Fruit fly (Drosophila melanogaster) whole organism, embryonic: ENCODE measurements around the gene CG33120.

ENCODE experiments used
- CG10654 ChIP-seq: fragments of 200-800 bp; sonication (Bioruptor generic); optimal IDR thresholded peaks from 2 replicates; lab custom pipeline; 2016; ENCODE audit warnings: missing biosample characterization, missing genetic modification characterization
- CG12071 ChIP-seq: fragments of 200-800 bp; sonication (Bioruptor generic); optimal IDR thresholded peaks from 3 replicates; lab custom pipeline; 2018; ENCODE audit warnings: missing biosample characterization, mild to moderate bottlenecking, missing genetic modification characterization
- CG12659 ChIP-seq: fragments of 200-800 bp; sonication (Bioruptor generic); optimal IDR thresholded peaks from 3 replicates; lab custom pipeline; 2017; ENCODE audit warnings: mild to moderate bottlenecking, missing biosample characterization, missing genetic modification reagents, missing genetic modification characterization
- CG13123 ChIP-seq: fragments of 200-800 bp; sonication (Bioruptor generic); optimal IDR thresholded peaks from 2 replicates; lab custom pipeline; 2016; ENCODE audit warnings: missing biosample characterization, missing genetic modification characterization
- CG13775 ChIP-seq: fragments of 200-800 bp; sonication (Bioruptor generic); optimal IDR thresholded peaks from 3 replicates; lab custom pipeline; 2017; ENCODE audit warnings: missing biosample characterization, mild to moderate bottlenecking, missing genetic modification characterization
- CG14014 ChIP-seq: fragments of 200-800 bp; sonication (Bioruptor generic); IDR thresholded peaks from 2 replicates; pipeline ENCODE4 v1.3.6; 2022; ENCODE audit warnings: missing biosample characterization, missing genetic modification characterization
- CG14050 ChIP-seq: fragments of 200-800 bp; sonication (Bioruptor generic); IDR thresholded peaks from 3 replicates; pipeline ENCODE4 v1.3.6; 2022; ENCODE audit warnings: missing biosample characterization, missing genetic modification characterization
- CG1529 ChIP-seq: fragments of 200-800 bp; sonication (Bioruptor generic); optimal IDR thresholded peaks from 3 replicates; lab custom pipeline; 2018; ENCODE audit warnings: missing biosample characterization, missing genetic modification characterization
- CG1603 ChIP-seq: fragments of 200-800 bp; sonication (Bioruptor generic); optimal IDR thresholded peaks from 2 replicates; lab custom pipeline; 2019; ENCODE audit warnings: missing biosample characterization, mild to moderate bottlenecking, missing genetic modification characterization, moderate library complexity
- CG16863 ChIP-seq: fragments of 200-800 bp; sonication (Bioruptor generic); optimal IDR thresholded peaks from 3 replicates; lab custom pipeline; 2016; ENCODE audit warnings: missing biosample characterization, missing genetic modification characterization
- CG17568 ChIP-seq: fragments of 200-800 bp; sonication (Bioruptor generic); optimal IDR thresholded peaks from 2 replicates; lab custom pipeline; 2018; ENCODE audit warnings: missing biosample characterization, mild to moderate bottlenecking, missing genetic modification characterization, moderate library complexity
- CG18619 ChIP-seq: fragments of 200-800 bp; sonication (Bioruptor generic); optimal IDR thresholded peaks from 3 replicates; lab custom pipeline; 2017; ENCODE audit warnings: missing biosample characterization, mild to moderate bottlenecking, missing genetic modification characterization
- CG30020 ChIP-seq: fragments of 200-800 bp; optimal IDR thresholded peaks from 2 replicates; lab custom pipeline; 2019; ENCODE audit warnings: missing biosample characterization, mild to moderate bottlenecking, missing genetic modification characterization, moderate library complexity
- CG3838 ChIP-seq: fragments of 200-800 bp; sonication (Bioruptor generic); optimal IDR thresholded peaks from 3 replicates; lab custom pipeline; 2016; ENCODE audit warnings: missing biosample characterization, missing genetic modification characterization
- CG4424 ChIP-seq: fragments of 200-800 bp; sonication (Bioruptor generic); optimal IDR thresholded peaks from 3 replicates; lab custom pipeline; 2016; ENCODE audit warnings: missing biosample characterization, missing genetic modification characterization
- CG5953 ChIP-seq: fragments of 200-800 bp; sonication (Bioruptor generic); IDR thresholded peaks from 2 replicates; pipeline ENCODE4 v1.3.6; 2022; ENCODE audit warnings: missing biosample characterization, missing genetic modification characterization
- CG6175 ChIP-seq: fragments of 200-800 bp; sonication (Bioruptor generic); IDR thresholded peaks from 3 replicates; pipeline ENCODE4 v1.3.6; 2022; ENCODE audit warnings: missing biosample characterization, missing genetic modification characterization
- CG6813 ChIP-seq: fragments of 200-800 bp; sonication (Bioruptor generic); optimal IDR thresholded peaks from 2 replicates; lab custom pipeline; 2017; ENCODE audit warnings: missing biosample characterization, missing genetic modification characterization, mild to moderate bottlenecking, moderate library complexity, missing genetic modification reagents
- CG8281 ChIP-seq: fragments of 200-800 bp; sonication (Bioruptor generic); optimal IDR thresholded peaks from 2 replicates; lab custom pipeline; 2018; ENCODE audit warnings: missing biosample characterization, mild to moderate bottlenecking, missing genetic modification characterization, moderate library complexity
- CkIIα-i1 ChIP-seq: fragments of 200-800 bp; sonication (Bioruptor generic); IDR thresholded peaks from 2 replicates; pipeline ENCODE4 v1.3.6; 2022; ENCODE audit warnings: missing biosample characterization, missing genetic modification characterization
- HHEX ChIP-seq: fragments of 200-800 bp; sonication (Bioruptor generic); optimal IDR thresholded peaks from 3 replicates; lab custom pipeline; 2017; ENCODE audit warnings: missing biosample characterization, mild to moderate bottlenecking, missing genetic modification characterization, missing genetic modification reagents
- HLHmδ ChIP-seq: fragments of 200-800 bp; sonication (Bioruptor generic); optimal IDR thresholded peaks from 2 replicates; lab custom pipeline; 2018; ENCODE audit warnings: missing biosample characterization, mild to moderate bottlenecking, missing genetic modification characterization, moderate library complexity
- Hand ChIP-seq: fragments of 200-800 bp; sonication (Bioruptor generic); optimal IDR thresholded peaks from 2 replicates; lab custom pipeline; 2017; ENCODE audit warnings: mild to moderate bottlenecking, missing biosample characterization, missing genetic modification reagents, missing genetic modification characterization
- Hr3 ChIP-seq: fragments of 200-800 bp; sonication (Bioruptor generic); optimal IDR thresholded peaks from 3 replicates; lab custom pipeline; 2016; ENCODE audit warnings: missing biosample characterization, missing genetic modification characterization
- Mad ChIP-seq: fragments of 200-800 bp; sonication (Bioruptor generic); optimal IDR thresholded peaks from 2 replicates; lab custom pipeline; 2016; ENCODE audit warnings: missing biosample characterization, missing genetic modification characterization
- Mes4 ChIP-seq: fragments of 200-800 bp; sonication (Bioruptor generic); optimal IDR thresholded peaks from 2 replicates; lab custom pipeline; 2016; ENCODE audit warnings: missing biosample characterization, missing genetic modification characterization
- NFAT ChIP-seq: fragments of 200-800 bp; sonication (Bioruptor generic); IDR thresholded peaks from 2 replicates; pipeline ENCODE4 v1.3.6; 2022; ENCODE audit warnings: missing biosample characterization, missing genetic modification characterization
- Poxn ChIP-seq: fragments of 200-800 bp; sonication (Bioruptor generic); IDR thresholded peaks from 2 replicates; pipeline ENCODE4 v1.3.6; 2022; ENCODE audit warnings: missing biosample characterization, missing genetic modification characterization
- Rfx ChIP-seq: fragments of 200-800 bp; sonication (Bioruptor generic); IDR thresholded peaks from 2 replicates; pipeline ENCODE4 v1.3.6; 2022; ENCODE audit warnings: missing biosample characterization, missing genetic modification characterization
- Sox102F ChIP-seq: fragments of 200-800 bp; sonication (Bioruptor generic); optimal IDR thresholded peaks from 2 replicates; lab custom pipeline; 2018; ENCODE audit warnings: missing biosample characterization, mild to moderate bottlenecking, missing genetic modification characterization, moderate library complexity
- Spps ChIP-seq: fragments of 200-800 bp; sonication (Bioruptor generic); optimal IDR thresholded peaks from 2 replicates; lab custom pipeline; 2018; ENCODE audit warnings: missing biosample characterization, mild to moderate bottlenecking, missing genetic modification characterization
- az2 ChIP-seq: fragments of 200-800 bp; sonication (Bioruptor generic); optimal IDR thresholded peaks from 3 replicates; lab custom pipeline; 2016; ENCODE audit warnings: missing biosample characterization, missing genetic modification characterization
- chm ChIP-seq: fragments of 200-800 bp; sonication (Bioruptor generic); IDR thresholded peaks from 2 replicates; pipeline ENCODE4 v1.3.6; 2022; ENCODE audit warnings: missing biosample characterization, missing genetic modification characterization
- esg ChIP-seq: fragments of 200-800 bp; sonication (Bioruptor generic); conservative IDR thresholded peaks from 2 replicates; pipeline ENCODE4 v1.3.6; 2022; ENCODE audit warnings: missing biosample characterization, missing genetic modification characterization
- gsb ChIP-seq: fragments of 200-800 bp; sonication (Bioruptor generic); IDR thresholded peaks from 2 replicates; pipeline ENCODE4 v1.3.6; 2022; ENCODE audit warnings: missing biosample characterization, missing genetic modification characterization
- hkb ChIP-seq, 2 experiments: fragments of 200-800 bp in 1 of 2; fragments of >200 bp in 1 of 2; sonication (Bioruptor generic) in 1 of 2; IDR thresholded peaks in 1 of 2; optimal IDR thresholded peaks in 1 of 2; 2 replicates each; pipeline versions ENCODE4 v1.3.6 to Lab custom; 2017 to 2022; ENCODE audit warnings: missing biosample characterization in 1 of 2, missing genetic modification characterization in 1 of 2
- lov ChIP-seq, 2 experiments: fragments of 200-800 bp in 1 of 2; fragments of >200 bp in 1 of 2; sonication (Bioruptor generic) in 1 of 2; IDR thresholded peaks in 1 of 2; optimal IDR thresholded peaks in 1 of 2; 2 replicates in 1 of 2; 3 replicates in 1 of 2; pipeline versions ENCODE4 v1.3.6 to Lab custom; 2017 to 2022; ENCODE audit warnings: missing biosample characterization in 1 of 2, missing genetic modification characterization in 1 of 2
- nerfin-1 ChIP-seq: fragments of 200-800 bp; sonication (Bioruptor generic); optimal IDR thresholded peaks from 3 replicates; lab custom pipeline; 2019; ENCODE audit warnings: missing biosample characterization, mild to moderate bottlenecking, missing genetic modification characterization, moderate library complexity
- onecut ChIP-seq: fragments of 200-800 bp; sonication (Bioruptor generic); IDR thresholded peaks from 2 replicates; pipeline ENCODE4 v1.3.6; 2022; ENCODE audit warnings: missing biosample characterization, missing genetic modification characterization
- sima ChIP-seq: fragments of 200-800 bp; sonication (Bioruptor generic); optimal IDR thresholded peaks from 2 replicates; lab custom pipeline; 2016; ENCODE audit warnings: missing biosample characterization, missing genetic modification characterization
- tin ChIP-seq: fragments of 200-800 bp; sonication (Bioruptor generic); optimal IDR thresholded peaks from 3 replicates; lab custom pipeline; 2016; ENCODE audit warnings: missing biosample characterization, missing genetic modification characterization
- vvl ChIP-seq: fragments of 200-800 bp; sonication (Bioruptor generic); IDR thresholded peaks from 2 replicates; pipeline ENCODE4 v1.3.6; 2022; ENCODE audit warnings: missing biosample characterization, missing genetic modification characterization

CG33120 gene

dm6 chr2L:18864093-18864492, 19.7 kb upstream of the CG33120 start (continued):
- no peak for TF ChIP-seq esg (GFP tag; lab: Robert Waterston, UW)
- peak; percentile 2 for TF ChIP-seq HHEX (GFP tag; lab: Kevin White, UChicago)
- TF ChIP-seq NFAT (GFP tag; lab: Robert Waterston, UW) = no peak
- TF ChIP-seq gsb (GFP tag; lab: Robert Waterston, UW) = no peak
- TF ChIP-seq CG13123 (GFP tag; lab: Kevin White, UChicago) = no peak
- TF ChIP-seq CG16863 = no peak
- TF ChIP-seq sima (GFP tag; lab: Kevin White, UChicago) = no peak
- no peak for TF ChIP-seq HLHmδ
- TF ChIP-seq CG14050 (GFP tag; lab: Robert Waterston, UW) = no peak
- no peak for TF ChIP-seq CG4424 (GFP tag; lab: Kevin White, UChicago)
- no peak for TF ChIP-seq CG3838
- peak; percentile 22; the same call in 1 of the 2 replicates for TF ChIP-seq Rfx (GFP tag; lab: Robert Waterston, UW)
- no peak for TF ChIP-seq Hr3 (GFP tag; lab: Kevin White, UChicago)
- TF ChIP-seq tin = no peak
- TF ChIP-seq hkb (optimal IDR thresholded peaks at IDR 0.05; lab: Kevin White, UChicago) = no peak
- TF ChIP-seq hkb (GFP tag; IDR thresholded peaks at IDR 0.05; lab: Robert Waterston, UW) = 0 out of 2 replicates have a peak, but pooled peaks have one; percentile 25
- peak; percentile 37; the same call in 1 of the 2 replicates for TF ChIP-seq CG14014 (GFP tag; lab: Robert Waterston, UW)
- TF ChIP-seq CG13775 (GFP tag; lab: Kevin White, UChicago) = no peak
- TF ChIP-seq Poxn (GFP tag; lab: Robert Waterston, UW) = no peak
- TF ChIP-seq CG6175 = no peak
- TF ChIP-seq onecut (GFP tag; lab: Robert Waterston, UW) = no peak
- TF ChIP-seq CG18619 (GFP tag; lab: Kevin White, UChicago) = peak; percentile 28
- no peak for TF ChIP-seq CkIIα-i1 (GFP tag; lab: Robert Waterston, UW)
- TF ChIP-seq CG1529 (GFP tag; lab: Kevin White, UChicago) = no peak
- no peak for TF ChIP-seq CG17568 (GFP tag; lab: Kevin White, UChicago)
- no peak for TF ChIP-seq CG6813
- no peak for TF ChIP-seq CG8281 (tag; lab: Kevin White, UChicago)
- peak; percentile 23 for TF ChIP-seq Sox102F (GFP tag; lab: Kevin White, UChicago)
- peak; percentile 28 for TF ChIP-seq CG1603 (tag; lab: Kevin White, UChicago)
- TF ChIP-seq Spps (tag; lab: Kevin White, UChicago) = no peak
- TF ChIP-seq vvl (GFP tag; lab: Robert Waterston, UW) = 0 out of 2 replicates have a peak, but pooled peaks have one; percentile 25
- no peak for TF ChIP-seq az2 (GFP tag; lab: Kevin White, UChicago)
- TF ChIP-seq CG12659 = no peak
- TF ChIP-seq nerfin-1 (tag; lab: Kevin White, UChicago) = no peak
- TF ChIP-seq chm (GFP tag; lab: Robert Waterston, UW) = no peak
- TF ChIP-seq CG12071 (GFP tag; lab: Kevin White, UChicago) = peak; percentile 52
- no peak for TF ChIP-seq Hand (GFP tag; lab: Kevin White, UChicago)
- TF ChIP-seq Mad (GFP tag; lab: Kevin White, UChicago) = no peak
- TF ChIP-seq Mes4 (GFP tag; lab: Kevin White, UChicago) = no peak
- no peak for TF ChIP-seq CG10654 (GFP tag; lab: Kevin White, UChicago)
- TF ChIP-seq CG30020 (tag; lab: Kevin White, UChicago) = no peak
- no peak for TF ChIP-seq lov (optimal IDR thresholded peaks at IDR 0.05; lab: Kevin White, UChicago)
- no peak for TF ChIP-seq lov (GFP tag; IDR thresholded peaks at IDR 0.05; lab: Robert Waterston, UW)
- no peak for TF ChIP-seq CG5953
